Worm (Caenorhabditis elegans) whole organism, early embryonic: ENCODE data around the gene ins-37.

Experiments used
- ama-1 ChIP-seq: fragments of 150-350 bp; optimal IDR thresholded peaks from 2 replicates; lab custom pipeline; 2014
- ets-7 ChIP-seq: sonication (generic microtip); optimal IDR thresholded peaks from 2 replicates; lab custom pipeline; 2016; ENCODE audit warnings: missing genotype, missing genetic modification characterization, missing compliant biosample characterization
- flt-1 ChIP-seq: fragments of 200-800 bp; sonication (Bioruptor generic); IDR thresholded peaks from 2 replicates; pipeline ENCODE4 v1.3.6; 2022; ENCODE audit warnings: missing genetic modification characterization, missing compliant biosample characterization
- hnd-1 ChIP-seq: sonication (generic microtip); optimal IDR thresholded peaks from 2 replicates; lab custom pipeline; 2016; ENCODE audit warnings: missing genetic modification characterization, missing compliant biosample characterization
- tra-4 ChIP-seq: sonication (generic microtip); optimal IDR thresholded peaks from 2 replicates; lab custom pipeline; 2017; ENCODE audit warnings: missing genetic modification characterization, missing compliant biosample characterization

DNA sequence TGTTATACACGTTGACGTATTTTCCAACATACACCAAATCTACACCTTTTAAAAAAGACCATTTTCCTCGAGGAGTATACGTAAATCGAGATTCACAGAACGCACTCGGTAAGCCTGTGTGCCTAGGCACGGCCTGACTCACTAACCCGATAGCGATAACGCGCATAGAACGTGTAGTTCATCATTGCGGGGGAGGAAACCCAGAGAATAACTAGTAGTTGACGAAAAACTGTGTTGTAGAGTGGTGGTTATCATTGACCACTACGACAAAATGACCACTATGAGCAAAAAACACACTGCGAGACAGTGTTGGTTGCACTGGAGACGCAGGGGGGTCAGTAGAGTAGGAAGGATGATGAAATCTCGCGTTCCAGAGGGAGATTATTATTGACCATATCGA, 23.9 kb upstream of the ins-37 start:
- TF ChIP-seq ama-1 (lab: Kevin White, UChicago) (no peak), flt-1 (no peak), ets-7 (tag; lab: Kevin White, UChicago) (no peak), tra-4 (tag; lab: Kevin White, UChicago) (no peak), hnd-1 (tag; lab: Kevin White, UChicago) (no peak)
